Fruit fly (Drosophila melanogaster): ENCODE measurements around the gene Gr64c.

Gene Gr64c

DNA sequence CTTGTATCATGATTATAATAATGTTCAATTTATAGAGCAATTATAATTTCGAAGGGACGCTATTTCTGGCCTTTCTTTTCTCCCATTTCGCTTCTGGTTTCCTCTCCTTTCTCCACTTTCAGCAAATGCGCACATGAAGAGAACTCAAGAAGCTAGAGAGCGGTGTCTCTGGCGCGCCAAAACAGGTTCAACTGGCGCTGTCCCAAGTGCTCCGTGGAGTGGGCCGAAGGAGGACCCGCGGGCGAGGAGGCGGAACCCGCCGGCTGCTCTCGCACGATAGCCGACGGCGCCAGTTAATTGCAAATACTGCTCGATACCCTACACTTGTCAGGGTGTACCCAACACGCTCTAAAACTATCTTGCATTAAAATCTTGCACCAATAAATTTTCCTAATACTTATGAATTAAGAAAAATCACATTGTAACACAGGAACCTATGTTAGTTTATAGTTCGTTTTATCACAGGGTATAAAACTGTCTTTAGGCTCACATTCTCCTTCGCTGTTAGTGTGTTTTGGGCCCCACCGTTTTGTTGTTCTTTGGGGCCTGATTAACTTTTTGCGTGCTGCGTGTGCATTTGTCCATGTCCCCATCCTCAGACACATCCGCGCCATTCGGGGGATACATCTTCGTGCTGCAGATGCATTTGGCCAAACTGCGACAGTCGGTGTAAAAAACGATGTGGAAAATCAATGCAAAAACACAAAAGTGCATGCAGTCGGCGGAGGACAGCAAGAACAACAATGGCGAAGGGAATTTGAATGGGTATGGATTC is 42.0 kb downstream of the Gr64c start (continued):
- TF ChIP-seq CG11696 (GFP tag; IDR thresholded peaks at IDR 0.05) (peak; percentile 71), Hr39 (optimal IDR thresholded peaks at IDR 0.05) (no peak), CG9437 (GFP tag; optimal IDR thresholded peaks at IDR 0.05) (peak; percentile 72), CG4282 (GFP tag; optimal IDR thresholded peaks at IDR 0.05) (peak; percentile 84), cato (GFP tag; optimal IDR thresholded peaks at IDR 0.05; ENCODE audit: borderline replicate concordance) (peak; percentile 71), Hsf (GFP tag; optimal IDR thresholded peaks at IDR 0.05) (peak; percentile 92), CG8765 (GFP tag; IDR thresholded peaks at IDR 0.05) (peak; percentile 65), CG10543 (GFP tag; optimal IDR thresholded peaks at IDR 0.05) (peak; percentile 49), hbn (GFP tag; IDR thresholded peaks at IDR 0.05; ENCODE audit: partially characterized antibody) (no peak), Aef1 (GFP tag; IDR thresholded peaks at IDR 0.05) (peak; percentile 95), CG4424 (GFP tag; optimal IDR thresholded peaks at IDR 0.05) (peak; percentile 73), CG7556 (GFP tag; optimal IDR thresholded peaks at IDR 0.05) (peak; percentile 87), CG6791 (GFP tag; IDR thresholded peaks at IDR 0.05; ENCODE audit: partially characterized antibody) (no peak), pho (GFP tag; optimal IDR thresholded peaks at IDR 0.05) (peak; percentile 85), gcm2 (GFP tag; optimal IDR thresholded peaks at IDR 0.05) (peak; percentile 74), Eip74EF (GFP tag; optimal IDR thresholded peaks at IDR 0.05) (no peak), CG12219 (GFP tag; optimal IDR thresholded peaks at IDR 0.05) (peak; percentile 88), aop (GFP tag; IDR thresholded peaks at IDR 0.05) (peak; percentile 70; the same call in 1 of the 2 replicates), row (GFP tag; IDR thresholded peaks at IDR 0.05) (peak; percentile 96), CG10462 (GFP tag; optimal IDR thresholded peaks at IDR 0.05) (peak; percentile 36), Tbp (GFP tag; optimal IDR thresholded peaks at IDR 0.05) (no peak), CG12659 (GFP tag; optimal IDR thresholded peaks at IDR 0.05) (peak; percentile 87), CG2202 (tag; optimal IDR thresholded peaks at IDR 0.05) (no peak), unc-4 (GFP tag; IDR thresholded peaks at IDR 0.05; ENCODE audit: partially characterized antibody) (no peak), CG1602 (GFP tag; optimal IDR thresholded peaks at IDR 0.05) (peak; percentile 72), Mrtf (GFP tag; IDR thresholded peaks at IDR 0.05) (peak; percentile 90), crc (GFP tag; optimal IDR thresholded peaks at IDR 0.05) (peak; percentile 59), CG2120 (GFP tag; optimal IDR thresholded peaks at IDR 0.05) (peak; percentile 95), ham (GFP tag; IDR thresholded peaks at IDR 0.05) (peak; percentile 74; the same call in 1 of the 2 replicates), Bgb (GFP tag; IDR thresholded peaks at IDR 0.05; ENCODE audit: partially characterized antibody) (no peak), tgo (GFP tag; IDR thresholded peaks at IDR 0.05) (peak; percentile 94), fu2 (GFP tag; optimal IDR thresholded peaks at IDR 0.05) (peak; percentile 89), CG16863 (GFP tag; optimal IDR thresholded peaks at IDR 0.05) (peak; percentile 88), CG4820 (GFP tag; optimal IDR thresholded peaks at IDR 0.05) (peak; percentile 78), CG8388 (GFP tag; optimal IDR thresholded peaks at IDR 0.05) (peak; percentile 79), CG34224 (GFP tag; IDR thresholded peaks at IDR 0.05; ENCODE audit: partially characterized antibody) (no peak), bigmax (GFP tag; optimal IDR thresholded peaks at IDR 0.05) (no peak), CG33557 (GFP tag; optimal IDR thresholded peaks at IDR 0.05) (no peak), chinmo (GFP tag; IDR thresholded peaks at IDR 0.05; ENCODE audit: partially characterized antibody) (no peak), CG10209 (GFP tag; optimal IDR thresholded peaks at IDR 0.05) (peak; percentile 84), CG18764 (GFP tag; optimal IDR thresholded peaks at IDR 0.05) (peak; percentile 58), B-H1 (GFP tag; IDR thresholded peaks at IDR 0.05) (peak; percentile 85), tll (GFP tag; optimal IDR thresholded peaks at IDR 0.05) (no peak), eve (GFP tag; optimal IDR thresholded peaks at IDR 0.05) (peak in 1 of 2 experiments; percentile 36), CG18476 (GFP tag; optimal IDR thresholded peaks at IDR 0.05) (peak; percentile 62), Six4 (GFP tag; optimal IDR thresholded peaks at IDR 0.05) (peak; percentile 63), ro (GFP tag; IDR thresholded peaks at IDR 0.05) (peak; percentile 69), otp (GFP tag; IDR thresholded peaks at IDR 0.05) (peak; percentile 93), zen (tag; optimal IDR thresholded peaks at IDR 0.05) (peak; percentile 45)

Data from whole organism, embryonic.